Fruit fly (Drosophila melanogaster): Measurements from ENCODE around the gene Pstk.

dm6 chrX:19642819-19643504 is 24.6 kb upstream of the Pstk start, which contains the start of the genes CG12237 and Sec61gamma:
- TF ChIP-seq Dif (GFP tag; optimal IDR thresholded peaks at IDR 0.05; ENCODE audit: partially characterized antibody) (peak; percentile 46), psq (GFP tag; optimal IDR thresholded peaks at IDR 0.05) (no peak), Myc (optimal IDR thresholded peaks at IDR 0.05) (peak; percentile 94), Dfd (GFP tag; optimal IDR thresholded peaks at IDR 0.05) (no peak), ey (GFP tag; optimal IDR thresholded peaks at IDR 0.05) (no peak), pan (optimal IDR thresholded peaks at IDR 0.05) (no peak), h (GFP tag; optimal IDR thresholded peaks at IDR 0.05) (no peak), Rel (GFP tag; optimal IDR thresholded peaks at IDR 0.05) (no peak), Rel (tag; optimal IDR thresholded peaks at IDR 0.05) (peak; percentile 49), usp (GFP tag; optimal IDR thresholded peaks at IDR 0.05) (no peak), OdsH (GFP tag; optimal IDR thresholded peaks at IDR 0.05) (no peak), brk (GFP tag; optimal IDR thresholded peaks at IDR 0.05) (no peak), CG32264 (GFP tag; optimal IDR thresholded peaks at IDR 0.05) (no peak), Hr78 (GFP tag; optimal IDR thresholded peaks at IDR 0.05) (no peak), jim (GFP tag; optimal IDR thresholded peaks at IDR 0.05) (no peak)
